Worm (Caenorhabditis elegans) whole organism, young adult: ENCODE results near the gene mrps-14.

Source experiments
- C06A6.2 ChIP-seq: fragments of 200-800 bp; sonication (Bioruptor generic); conservative IDR thresholded peaks from 2 replicates; pipeline ENCODE4 v1.3.6; 2022; ENCODE audit warnings: missing genetic modification characterization, missing compliant biosample characterization
- C17E4.6 ChIP-seq: fragments of 200-800 bp; sonication (Bioruptor generic); IDR thresholded peaks from 2 replicates; pipeline ENCODE4 v1.3.6; 2022; ENCODE audit warnings: missing genetic modification reagents, missing genetic modification characterization, missing compliant biosample characterization
- D2030.7 ChIP-seq: fragments of 200-800 bp; sonication (Bioruptor generic); IDR thresholded peaks from 2 replicates; pipeline ENCODE4 v1.3.6; 2022; ENCODE audit warnings: missing genetic modification reagents, missing genetic modification characterization, missing compliant biosample characterization
- F10E7.11 ChIP-seq: sonication (generic microtip); optimal IDR thresholded peaks from 2 replicates; lab custom pipeline; 2017; ENCODE audit warnings: mild to moderate bottlenecking, missing genetic modification characterization, moderate library complexity, missing compliant biosample characterization
- F23B12.7 ChIP-seq: sonication (generic microtip); optimal IDR thresholded peaks from 2 replicates; lab custom pipeline; 2017; ENCODE audit warnings: missing genetic modification characterization, mild to moderate bottlenecking, missing compliant biosample characterization, antibody characterized with exemption, moderate library complexity; ENCODE audit not compliant: insufficient read depth
- F52B5.7 ChIP-seq: sonication (generic microtip); optimal IDR thresholded peaks from 2 replicates; lab custom pipeline; 2016; ENCODE audit warnings: mild to moderate bottlenecking, missing genetic modification characterization, missing compliant biosample characterization
- F57A8.1 ChIP-seq: fragments of 200-800 bp; sonication (Bioruptor generic); optimal IDR thresholded peaks from 2 replicates; lab custom pipeline; 2018; ENCODE audit warnings: mild to moderate bottlenecking, missing genetic modification characterization, moderate library complexity, missing compliant biosample characterization
- K11D2.4 ChIP-seq: fragments of 200-800 bp; sonication (Bioruptor generic); IDR thresholded peaks from 2 replicates; pipeline ENCODE4 v1.3.6; 2022; ENCODE audit warnings: missing genetic modification reagents, missing genetic modification characterization, missing compliant biosample characterization
- K12H6.12 ChIP-seq: fragments of 200-800 bp; sonication (Bioruptor generic); optimal IDR thresholded peaks from 2 replicates; lab custom pipeline; 2018; ENCODE audit warnings: mild to moderate bottlenecking, missing genetic modification characterization, missing compliant biosample characterization
- T07F8.4 ChIP-seq: sonication (generic microtip); optimal IDR thresholded peaks from 2 replicates; lab custom pipeline; 2016; ENCODE audit warnings: mild to moderate bottlenecking, missing genetic modification characterization, moderate library complexity, missing compliant biosample characterization
- Y53F4B.3 ChIP-seq: fragments of 200-800 bp; sonication (Bioruptor generic); IDR thresholded peaks from 2 replicates; pipeline ENCODE4 v1.3.6; 2022; ENCODE audit warnings: missing genetic modification reagents, missing genetic modification characterization, missing compliant biosample characterization
- Y53G8AR.9 ChIP-seq: fragments of 200-800 bp; sonication (Bioruptor generic); conservative IDR thresholded peaks from 2 replicates; pipeline ENCODE4 v1.3.6; 2022; ENCODE audit warnings: missing genetic modification reagents, missing genetic modification characterization, missing compliant biosample characterization
- Y79H2A.3 ChIP-seq: fragments of 200-800 bp; sonication (Bioruptor generic); conservative IDR thresholded peaks from 2 replicates; pipeline ENCODE4 v1.3.6; 2022; ENCODE audit warnings: missing genetic modification reagents, missing genetic modification characterization, missing compliant biosample characterization
- aptf-2 ChIP-seq: fragments of 200-800 bp; sonication (Bioruptor generic); conservative IDR thresholded peaks from 2 replicates; pipeline ENCODE4 v1.3.6; 2022; ENCODE audit warnings: missing genetic modification reagents, missing genetic modification characterization, missing compliant biosample characterization
- atf-7 ChIP-seq: sonication (generic microtip); optimal IDR thresholded peaks from 2 replicates; lab custom pipeline; 2017; ENCODE audit warnings: mild to moderate bottlenecking, missing genetic modification characterization, missing compliant biosample characterization
- attf-5 ChIP-seq: fragments of 200-800 bp; sonication (Bioruptor generic); optimal IDR thresholded peaks from 2 replicates; lab custom pipeline; 2018; ENCODE audit warnings: mild to moderate bottlenecking, missing genetic modification characterization, missing compliant biosample characterization
- cebp-1 ChIP-seq, 2 experiments: fragments of 200-800 bp in 1 of 2; sonication (Bioruptor generic) in 1 of 2; sonication (generic microtip) in 1 of 2; IDR thresholded peaks in 1 of 2; optimal IDR thresholded peaks in 1 of 2; 2 replicates each; pipeline versions ENCODE4 v1.3.6 to Lab custom; 2017 to 2022; ENCODE audit warnings: missing compliant biosample characterization in 2 of 2, missing genetic modification characterization in 2 of 2, mild to moderate bottlenecking in 1 of 2, missing genetic modification reagents in 1 of 2, moderate library complexity in 1 of 2
- ceh-100 ChIP-seq: fragments of 200-800 bp; sonication (Bioruptor generic); IDR thresholded peaks from 2 replicates; pipeline ENCODE4 v1.3.6; 2022; ENCODE audit warnings: missing genetic modification reagents, missing genetic modification characterization, missing compliant biosample characterization
- ceh-58 ChIP-seq: fragments of 200-800 bp; sonication (Bioruptor generic); IDR thresholded peaks from 2 replicates; pipeline ENCODE4 v1.3.6; 2022; ENCODE audit warnings: missing genetic modification characterization, missing compliant biosample characterization
- ceh-79 ChIP-seq: sonication (generic microtip); optimal IDR thresholded peaks from 2 replicates; lab custom pipeline; 2017; ENCODE audit warnings: mild to moderate bottlenecking, missing genetic modification characterization, missing compliant biosample characterization
- ceh-91 ChIP-seq: fragments of 200-800 bp; sonication (Bioruptor generic); IDR thresholded peaks from 2 replicates; pipeline ENCODE4 v1.3.6; 2022; ENCODE audit warnings: missing genetic modification reagents, missing genetic modification characterization, missing compliant biosample characterization
- dpl-1 ChIP-seq: fragments of 150-350 bp; optimal IDR thresholded peaks from 2 replicates; lab custom pipeline; 2014; ENCODE audit warnings: missing biosample characterization, missing genetic modification reagents, missing genetic modification characterization
- egl-18 ChIP-seq: fragments of 200-800 bp; sonication (Bioruptor generic); IDR thresholded peaks from 2 replicates; pipeline ENCODE4 v1.3.6; 2022; ENCODE audit warnings: missing genetic modification reagents, missing genetic modification characterization, missing compliant biosample characterization
- ekl-4 ChIP-seq: fragments of 200-800 bp; sonication (Bioruptor generic); IDR thresholded peaks from 2 replicates; pipeline ENCODE4 v1.3.6; 2022; ENCODE audit warnings: missing genetic modification reagents, missing genetic modification characterization, missing compliant biosample characterization
- ets-4 ChIP-seq: fragments of 200-800 bp; sonication (Bioruptor generic); optimal IDR thresholded peaks from 2 replicates; lab custom pipeline; 2018; ENCODE audit warnings: mild to moderate bottlenecking, missing genetic modification characterization, missing compliant biosample characterization
- fkh-3 ChIP-seq: sonication (generic microtip); optimal IDR thresholded peaks from 2 replicates; lab custom pipeline; 2016; ENCODE audit warnings: mild to moderate bottlenecking, missing genetic modification characterization, missing compliant biosample characterization
- him-1 ChIP-seq: sonication (generic microtip); optimal IDR thresholded peaks from 2 replicates; lab custom pipeline; 2016; ENCODE audit warnings: missing genotype, missing genetic modification reagents, missing genetic modification characterization, missing compliant biosample characterization
- hlh-12 ChIP-seq: sonication (generic microtip); optimal IDR thresholded peaks from 2 replicates; lab custom pipeline; 2016; ENCODE audit warnings: missing genetic modification characterization, missing compliant biosample characterization
- hmg-1.2 ChIP-seq: fragments of 200-800 bp; sonication (Bioruptor generic); IDR thresholded peaks from 2 replicates; pipeline ENCODE4 v1.3.6; 2022; ENCODE audit warnings: missing genetic modification reagents, missing genetic modification characterization, missing compliant biosample characterization
- hmg-20 ChIP-seq: fragments of 200-800 bp; sonication (Bioruptor generic); IDR thresholded peaks from 2 replicates; pipeline ENCODE4 v1.3.6; 2022; ENCODE audit warnings: missing genetic modification reagents, missing genetic modification characterization, missing compliant biosample characterization
- hsf-1 ChIP-seq: fragments of 200-800 bp; sonication (Bioruptor generic); IDR thresholded peaks from 2 replicates; pipeline ENCODE4 v1.3.6; 2022; ENCODE audit warnings: missing genetic modification reagents, missing genetic modification characterization, missing compliant biosample characterization
- lag-1 ChIP-seq: fragments of 200-800 bp; sonication (Bioruptor generic); IDR thresholded peaks from 2 replicates; pipeline ENCODE4 v1.3.6; 2022; ENCODE audit warnings: missing genetic modification reagents, missing genetic modification characterization, missing compliant biosample characterization
- let-526 ChIP-seq: fragments of 200-800 bp; sonication (Bioruptor generic); IDR thresholded peaks from 2 replicates; pipeline ENCODE4 v1.3.6; 2022; ENCODE audit warnings: missing genetic modification reagents, missing genetic modification characterization, missing compliant biosample characterization
- lin-35 ChIP-seq, 3 experiments: fragments of 150-350 bp in 2 of 3; sonication (generic microtip) in 1 of 3; optimal IDR thresholded peaks; 2 replicates each; lab custom pipeline; 2014 to 2018; ENCODE audit warnings: missing biosample characterization in 3 of 3, missing genetic modification characterization in 3 of 3, missing genetic modification reagents in 3 of 3
- lin-54 ChIP-seq: fragments of 200-800 bp; sonication (Bioruptor generic); optimal IDR thresholded peaks from 2 replicates; lab custom pipeline; 2018; ENCODE audit warnings: mild to moderate bottlenecking, missing genetic modification characterization, missing compliant biosample characterization
- lsy-27 ChIP-seq: sonication (generic microtip); optimal IDR thresholded peaks from 2 replicates; lab custom pipeline; 2017; ENCODE audit warnings: missing genetic modification characterization, mild to moderate bottlenecking, missing compliant biosample characterization, antibody characterized with exemption, missing genotype, borderline replicate concordance; ENCODE audit not compliant: insufficient read depth
- mcd-1 ChIP-seq: fragments of 200-800 bp; sonication (Bioruptor generic); IDR thresholded peaks from 2 replicates; pipeline ENCODE4 v1.3.6; 2022; ENCODE audit warnings: missing genetic modification reagents, missing genetic modification characterization, missing compliant biosample characterization
- mel-28 ChIP-seq: sonication (generic microtip); optimal IDR thresholded peaks from 2 replicates; lab custom pipeline; 2016; ENCODE audit warnings: borderline replicate concordance, mild to moderate bottlenecking, missing genetic modification characterization, missing compliant biosample characterization
- nfya-2 ChIP-seq: fragments of 200-800 bp; sonication (Bioruptor generic); IDR thresholded peaks from 2 replicates; pipeline ENCODE4 v1.3.6; 2022; ENCODE audit warnings: missing genetic modification reagents, missing genetic modification characterization, missing compliant biosample characterization
- pbrm-1 ChIP-seq: fragments of 200-800 bp; sonication (Bioruptor generic); IDR thresholded peaks from 2 replicates; pipeline ENCODE4 v1.3.6; 2022; ENCODE audit warnings: missing genetic modification reagents, missing genetic modification characterization, missing compliant biosample characterization
- pha-4 ChIP-seq: fragments of 150-350 bp; sonication (generic microtip); optimal IDR thresholded peaks from 2 replicates; lab custom pipeline; 2014; ENCODE audit warnings: missing biosample characterization, missing genetic modification reagents, missing genetic modification characterization
- somi-1 ChIP-seq: fragments of 200-800 bp; sonication (Bioruptor generic); optimal IDR thresholded peaks from 2 replicates; lab custom pipeline; 2018; ENCODE audit warnings: mild to moderate bottlenecking, missing genetic modification characterization, missing compliant biosample characterization
- tlf-1 ChIP-seq: fragments of 200-800 bp; sonication (Bioruptor generic); optimal IDR thresholded peaks from 2 replicates; lab custom pipeline; 2018; ENCODE audit warnings: mild to moderate bottlenecking, missing genetic modification characterization, missing compliant biosample characterization
- zfh-2 ChIP-seq: fragments of 200-800 bp; sonication (Bioruptor generic); conservative IDR thresholded peaks from 2 replicates; pipeline ENCODE4 v1.3.6; 2022; ENCODE audit warnings: missing genetic modification reagents, missing genetic modification characterization, missing compliant biosample characterization

mrps-14 gene

DNA sequence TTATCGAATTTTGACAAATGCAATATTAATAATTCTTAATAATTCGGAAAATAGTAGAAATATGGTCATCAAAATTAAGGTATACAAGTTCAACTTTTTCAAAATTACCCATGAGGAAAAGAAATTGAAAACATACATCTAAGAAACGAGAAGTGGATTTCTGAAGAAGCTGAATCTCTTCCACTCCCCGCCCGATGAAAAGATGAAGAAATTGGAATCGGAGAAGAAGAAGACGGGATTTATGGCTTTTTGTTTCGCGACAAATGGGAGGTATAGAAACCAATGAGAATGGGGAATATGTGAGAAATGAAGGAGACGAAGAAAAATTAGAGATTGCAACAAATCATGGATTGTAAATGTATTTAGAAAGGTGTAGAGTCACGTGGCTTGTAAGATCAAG is 39.2 kb downstream of the mrps-14 start:
- TF ChIP-seq hsf-1 (GFP tag; lab: Robert Waterston, UW), result no peak
- TF ChIP-seq Y53F4B.3 (GFP tag; lab: Robert Waterston, UW), result no peak
- no peak for TF ChIP-seq hlh-12 (tag; lab: Kevin White, UChicago)

DNA sequence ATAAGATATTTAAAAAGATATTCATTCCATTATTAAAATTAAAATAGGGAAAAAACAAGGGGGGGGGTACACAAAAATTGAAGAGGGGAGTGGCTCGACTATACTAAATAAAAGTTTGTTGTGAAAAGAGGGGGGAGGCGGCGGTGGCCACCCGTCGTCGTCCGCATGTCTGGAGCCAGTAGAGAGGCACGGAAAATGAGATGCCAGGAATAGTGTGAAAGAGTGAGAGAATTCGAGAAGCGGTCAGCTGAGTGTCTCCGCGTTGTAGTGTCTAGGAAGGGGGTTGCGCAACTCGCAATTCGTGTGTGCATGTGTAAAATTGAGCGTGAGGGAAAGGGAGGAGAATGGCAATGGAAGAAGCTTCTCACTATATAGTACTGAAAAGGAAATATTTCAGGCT is 40.0 kb downstream of the mrps-14 start:
- TF ChIP-seq zfh-2 (GFP tag; lab: Robert Waterston, UW), result peak; percentile 55; the same call in 1 of the 2 replicates
- no peak for TF ChIP-seq cebp-1 (GFP tag; IDR thresholded peaks at IDR 0.05; lab: Robert Waterston, UW)
- peak; percentile 24 for TF ChIP-seq cebp-1 (tag; optimal IDR thresholded peaks at IDR 0.05; lab: Kevin White, UChicago)
- TF ChIP-seq lag-1 (GFP tag; lab: Robert Waterston, UW), result no peak
- no peak for TF ChIP-seq fkh-3 (tag; lab: Kevin White, UChicago)

DNA sequence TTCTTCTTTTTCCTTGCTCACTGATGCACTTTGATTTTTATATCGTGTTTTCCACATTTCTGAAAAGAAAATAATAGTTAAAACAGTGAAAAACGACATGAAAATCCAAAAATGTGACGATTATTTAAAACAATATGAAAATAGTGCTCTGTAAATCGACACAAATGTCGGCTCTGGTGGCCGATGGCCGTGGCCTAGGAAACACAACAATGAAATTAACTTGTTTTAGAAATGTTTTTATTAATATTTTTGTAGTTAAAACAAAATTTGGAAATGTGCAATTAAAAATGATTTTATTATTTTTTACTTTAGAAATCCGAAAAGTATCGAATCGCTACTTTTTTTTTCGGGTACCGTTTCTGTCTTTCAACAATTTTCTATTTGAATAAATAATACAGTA is 41.5 kb downstream of the mrps-14 start, which contains the start of gene arv-1:
Gene arv-1 (minus strand): TSS at position 65 of the 400 bp plus-strand sequence.
- TF ChIP-seq dpl-1 (GFP tag; lab: Kevin White, UChicago), result no peak
- no peak for TF ChIP-seq F57A8.1 (GFP tag; lab: Kevin White, UChicago)
- TF ChIP-seq nfya-2 (GFP tag; lab: Robert Waterston, UW), result no peak
- no peak for TF ChIP-seq ceh-79 (tag; lab: Kevin White, UChicago)
- no peak for TF ChIP-seq fkh-3 (tag; lab: Kevin White, UChicago)
- peak; percentile 9 for TF ChIP-seq F23B12.7 (tag; lab: Kevin White, UChicago)
- TF ChIP-seq him-1 (tag; lab: Kevin White, UChicago), result peak; percentile 11
- no peak for TF ChIP-seq Y79H2A.3 (GFP tag; lab: Robert Waterston, UW)
- TF ChIP-seq aptf-2 (GFP tag; lab: Robert Waterston, UW), result no peak
- no peak for TF ChIP-seq ets-4 (GFP tag; lab: Kevin White, UChicago)
- TF ChIP-seq ceh-100 (GFP tag; lab: Robert Waterston, UW), result peak; percentile 11; the same call in 1 of the 2 replicates
- no peak for TF ChIP-seq atf-7 (tag; lab: Kevin White, UChicago)
- TF ChIP-seq C06A6.2 (GFP tag; lab: Robert Waterston, UW), result no peak
- no peak for TF ChIP-seq egl-18
- no peak for TF ChIP-seq pbrm-1 (GFP tag; lab: Robert Waterston, UW)
- TF ChIP-seq T07F8.4, result no peak
- TF ChIP-seq K12H6.12 (tag; lab: Kevin White, UChicago), result no peak
- TF ChIP-seq hmg-1.2 (GFP tag; lab: Robert Waterston, UW), result peak; percentile 52; the same call in 1 of the 2 replicates
- no peak for TF ChIP-seq pha-4 (tag; lab: Kevin White, UChicago)
- no peak for TF ChIP-seq somi-1 (GFP tag; lab: Kevin White, UChicago)
- no peak for TF ChIP-seq Y53G8AR.9 (GFP tag; lab: Robert Waterston, UW)
- no peak for TF ChIP-seq lin-35 (GFP tag; optimal IDR thresholded peaks at IDR 0.05; lab: Kevin White, UChicago)
- no peak for TF ChIP-seq tlf-1 (GFP tag; lab: Kevin White, UChicago)
- no peak for TF ChIP-seq K11D2.4
- no peak for TF ChIP-seq hmg-20 (GFP tag; lab: Robert Waterston, UW)
- no peak for TF ChIP-seq mel-28
- TF ChIP-seq let-526 (GFP tag; lab: Robert Waterston, UW), result no peak
- no peak for TF ChIP-seq D2030.7 (GFP tag; lab: Robert Waterston, UW)
- TF ChIP-seq F10E7.11, result no peak
- no peak for TF ChIP-seq mcd-1
- no peak for TF ChIP-seq lin-54 (GFP tag; lab: Kevin White, UChicago)
- TF ChIP-seq F52B5.7 (tag; lab: Kevin White, UChicago), result no peak
- no peak for TF ChIP-seq ekl-4 (GFP tag; lab: Robert Waterston, UW)
- TF ChIP-seq lag-1 (GFP tag; lab: Robert Waterston, UW), result no peak
- no peak for TF ChIP-seq ceh-58 (GFP tag; lab: Robert Waterston, UW)
- TF ChIP-seq C17E4.6, result no peak
- no peak for TF ChIP-seq ceh-91 (GFP tag; lab: Robert Waterston, UW)
- TF ChIP-seq attf-5 (GFP tag; lab: Kevin White, UChicago), result peak; percentile 13
- TF ChIP-seq lsy-27 (tag; lab: Kevin White, UChicago), result no peak
